Worm (Caenorhabditis elegans): ENCODE data around the gene srx-97.
A peak's percentile ranks its signal among the peaks of the same experiment; 100 is the strongest.

The srx-97 gene

DNA sequence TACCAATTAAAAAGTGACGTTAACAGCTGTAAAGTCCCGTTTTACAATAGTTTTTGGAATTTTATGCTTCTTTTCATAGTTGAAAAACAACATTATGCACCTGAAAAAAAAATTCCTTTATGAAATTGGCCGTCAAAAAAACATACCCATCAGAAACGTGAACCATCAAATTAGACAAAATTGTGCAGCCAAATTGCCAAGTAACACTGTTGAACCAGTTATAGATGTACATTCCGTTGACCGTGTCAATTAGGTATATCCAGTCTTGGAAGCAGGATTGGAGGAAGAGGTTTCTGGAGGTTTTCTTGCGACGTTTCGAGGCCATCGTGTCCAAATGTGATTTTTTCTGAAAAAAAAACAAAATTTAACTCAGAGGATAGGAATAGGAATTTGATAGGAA, at the start of gene srx-97:
srx-97 (minus strand) TSS at position 101 of the 400 bp plus-strand sequence.
- TF ChIP-seq akir-1 (GFP tag; optimal IDR thresholded peaks at IDR 0.05): no peak
- no peak for TF ChIP-seq athp-1 (tag; optimal IDR thresholded peaks at IDR 0.05)
- TF ChIP-seq ama-1 (optimal IDR thresholded peaks at IDR 0.05): no peak
- TF ChIP-seq ama-1 (GFP tag; optimal IDR thresholded peaks at IDR 0.05): no peak
- no peak for TF ChIP-seq sptf-2 (GFP tag; optimal IDR thresholded peaks at IDR 0.05)
- no peak for TF ChIP-seq chd-7 (tag; optimal IDR thresholded peaks at IDR 0.05)
- no peak for TF ChIP-seq Y79H2A.3 (GFP tag; conservative IDR thresholded peaks at IDR 0.05)
- TF ChIP-seq hmg-20 (GFP tag; IDR thresholded peaks at IDR 0.05): no peak
- no peak for TF ChIP-seq let-607 (tag; optimal IDR thresholded peaks at IDR 0.05)
- no peak for TF ChIP-seq bed-2 (GFP tag; IDR thresholded peaks at IDR 0.05)
- no peak for TF ChIP-seq ztf-26 (tag; optimal IDR thresholded peaks at IDR 0.05)
- TF ChIP-seq aptf-2 (GFP tag; conservative IDR thresholded peaks at IDR 0.05): no peak

ce11 chrII:3716961-3717360, 47.7 kb upstream of the srx-97 start, which contains the start of gene fbxc-52:
Gene fbxc-52 (plus strand): TSS chrII:3717261.
- TF ChIP-seq nfyb-1 (GFP tag; IDR thresholded peaks at IDR 0.05) (0 out of 2 replicates have a peak, but pooled peaks have one; percentile 11), aptf-2 (GFP tag; conservative IDR thresholded peaks at IDR 0.05) (no peak)

DNA sequence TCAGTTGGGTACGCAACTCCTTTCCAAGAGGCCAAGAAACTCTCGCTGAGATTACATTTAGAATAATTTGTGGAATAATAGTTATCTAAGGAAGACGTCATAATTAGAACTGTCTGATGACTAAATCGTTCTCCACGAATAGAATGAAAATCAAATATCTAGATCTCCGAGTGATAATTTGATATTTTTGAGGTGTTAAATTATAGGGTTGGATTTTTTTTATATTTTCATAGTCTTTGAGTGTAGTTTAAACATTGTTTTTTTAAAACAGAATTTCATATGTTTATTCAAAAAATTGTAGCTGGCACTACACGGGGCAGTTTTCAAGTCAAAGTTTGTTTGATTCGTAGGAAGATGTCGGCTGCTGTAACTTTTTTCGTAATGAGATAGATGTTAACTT, 47.2 kb upstream of the srx-97 start, which contains the start of gene srh-99:
srh-99 (minus strand) TSS at position 101 of the 400 bp plus-strand sequence.
- no peak for TF ChIP-seq B0035.1 (tag; optimal IDR thresholded peaks at IDR 0.05)
- TF ChIP-seq egl-18 (GFP tag; IDR thresholded peaks at IDR 0.05): no peak
- TF ChIP-seq efl-1 (GFP tag; optimal IDR thresholded peaks at IDR 0.05): no peak
- no peak for TF ChIP-seq B0336.3 (GFP tag; IDR thresholded peaks at IDR 0.05)
- TF ChIP-seq Y56A3A.18 (GFP tag; IDR thresholded peaks at IDR 0.05): no peak
- TF ChIP-seq F52B5.7 (tag; optimal IDR thresholded peaks at IDR 0.05): no peak
- TF ChIP-seq madf-3 (GFP tag; IDR thresholded peaks at IDR 0.05): no peak
- TF ChIP-seq akir-1 (GFP tag; optimal IDR thresholded peaks at IDR 0.05): no peak
- no peak for TF ChIP-seq bed-1 (GFP tag; IDR thresholded peaks at IDR 0.05)
- no peak for TF ChIP-seq dox-1 (GFP tag; IDR thresholded peaks at IDR 0.05)
- TF ChIP-seq F39B2.1 (GFP tag; IDR thresholded peaks at IDR 0.05): no peak
- no peak for TF ChIP-seq ceh-27 (GFP tag; optimal IDR thresholded peaks at IDR 0.05)
- TF ChIP-seq mcd-1 (GFP tag; IDR thresholded peaks at IDR 0.05): no peak
- TF ChIP-seq let-526 (GFP tag; IDR thresholded peaks at IDR 0.05): no peak
- TF ChIP-seq nhr-120 (GFP tag; IDR thresholded peaks at IDR 0.05): no peak
- TF ChIP-seq attf-5 (GFP tag; optimal IDR thresholded peaks at IDR 0.05): no peak
- no peak for TF ChIP-seq lin-54 (GFP tag; optimal IDR thresholded peaks at IDR 0.05)

ce11 chrII:3714595-3714994, 45.4 kb upstream of the srx-97 start, which contains the start of gene srh-100:
Gene srh-100 (minus strand): TSS chrII:3714695.
- TF ChIP-seq aptf-2 (GFP tag; conservative IDR thresholded peaks at IDR 0.05) (no peak), let-607 (tag; optimal IDR thresholded peaks at IDR 0.05) (no peak), madf-6 (GFP tag; IDR thresholded peaks at IDR 0.05) (no peak), zfh-2 (GFP tag; conservative IDR thresholded peaks at IDR 0.05) (no peak), lag-1 (GFP tag; IDR thresholded peaks at IDR 0.05) (no peak), madf-3 (GFP tag; IDR thresholded peaks at IDR 0.05) (no peak), die-1 (tag; optimal IDR thresholded peaks at IDR 0.05) (no peak), hmg-1.2 (GFP tag; IDR thresholded peaks at IDR 0.05) (no peak), rpc-1 (optimal IDR thresholded peaks at IDR 0.05) (no peak), rpc-1 (tag; optimal IDR thresholded peaks at IDR 0.05) (no peak), bed-2 (GFP tag; IDR thresholded peaks at IDR 0.05) (no peak), dpff-1 (tag; optimal IDR thresholded peaks at IDR 0.05) (no peak), ZK185.1 (tag; optimal IDR thresholded peaks at IDR 0.05; ENCODE audit: poor library complexity, severe bottlenecking) (no peak), ztf-22 (GFP tag; optimal IDR thresholded peaks at IDR 0.05) (no peak)

Measured in whole organism, young adult.